Fruit fly (Drosophila melanogaster) whole organism, prepupa: Measurements from ENCODE around the gene Smyd5.
A peak's percentile ranks its signal among the peaks of the same experiment; 100 is the strongest.

Source experiments
- CG10631 ChIP-seq: fragments of 200-800 bp; sonication (Bioruptor generic); optimal IDR thresholded peaks from 2 replicates; lab custom pipeline; 2016; ENCODE audit warnings: missing biosample characterization, missing genetic modification characterization
- CG11294 ChIP-seq: fragments of 200-800 bp; sonication (Bioruptor generic); IDR thresholded peaks from 2 replicates; pipeline ENCODE4 v1.3.6; 2022; ENCODE audit warnings: missing biosample characterization, missing genetic modification characterization
- CG11902 ChIP-seq: fragments of 200-800 bp; sonication (Bioruptor generic); optimal IDR thresholded peaks from 3 replicates; lab custom pipeline; 2016; ENCODE audit warnings: missing biosample characterization, missing genetic modification characterization
- CG3032 ChIP-seq: fragments of 200-800 bp; optimal IDR thresholded peaks from 2 replicates; lab custom pipeline; 2019; ENCODE audit warnings: missing biosample characterization, mild to moderate bottlenecking, missing genetic modification characterization, moderate library complexity
- CG31627 ChIP-seq: fragments of 200-800 bp; sonication (Bioruptor generic); optimal IDR thresholded peaks from 3 replicates; lab custom pipeline; 2016; ENCODE audit warnings: missing biosample characterization, missing genetic modification characterization
- CG34406 ChIP-seq: fragments of 200-800 bp; sonication (Bioruptor generic); optimal IDR thresholded peaks from 3 replicates; lab custom pipeline; 2016; ENCODE audit warnings: missing biosample characterization, missing genetic modification characterization
- CG6163 ChIP-seq: fragments of 200-800 bp; sonication (Bioruptor generic); IDR thresholded peaks from 3 replicates; pipeline ENCODE4 v1.3.6; 2022; ENCODE audit warnings: missing biosample characterization, missing genetic modification characterization
- CG6276 ChIP-seq: fragments of 200-800 bp; sonication (Bioruptor generic); optimal IDR thresholded peaks from 2 replicates; lab custom pipeline; 2017; ENCODE audit warnings: missing biosample characterization, mild to moderate bottlenecking, missing genetic modification characterization
- CG6792 ChIP-seq: fragments of 200-800 bp; sonication (Bioruptor generic); optimal IDR thresholded peaks from 3 replicates; lab custom pipeline; 2016; ENCODE audit warnings: missing biosample characterization, missing genetic modification characterization
- CG6808 ChIP-seq: fragments of 200-800 bp; sonication (Bioruptor generic); optimal IDR thresholded peaks from 3 replicates; lab custom pipeline; 2017; ENCODE audit warnings: missing biosample characterization, missing genetic modification characterization, mild to moderate bottlenecking, moderate library complexity, missing genetic modification reagents
- CG6854 ChIP-seq: fragments of 200-800 bp; sonication (Bioruptor generic); optimal IDR thresholded peaks from 2 replicates; lab custom pipeline; 2017; ENCODE audit warnings: missing biosample characterization, mild to moderate bottlenecking, missing genetic modification characterization
- CG7368 ChIP-seq: fragments of 200-800 bp; sonication (Bioruptor generic); optimal IDR thresholded peaks from 3 replicates; lab custom pipeline; 2016; ENCODE audit warnings: missing biosample characterization, missing genetic modification characterization
- CG8119 ChIP-seq: fragments of 200-800 bp; sonication (Bioruptor generic); IDR thresholded peaks from 3 replicates; pipeline ENCODE4 v1.3.6; 2022; ENCODE audit warnings: missing biosample characterization, missing genetic modification characterization
- CG8319 ChIP-seq: fragments of 200-800 bp; sonication (Bioruptor generic); optimal IDR thresholded peaks from 3 replicates; lab custom pipeline; 2016; ENCODE audit warnings: missing biosample characterization, missing genetic modification characterization
- CG9139 ChIP-seq: fragments of 200-800 bp; sonication (Bioruptor generic); optimal IDR thresholded peaks from 3 replicates; lab custom pipeline; 2017; ENCODE audit warnings: missing biosample characterization, mild to moderate bottlenecking, missing genetic modification characterization
- Eip75B ChIP-seq: fragments of 200-800 bp; sonication (Bioruptor generic); optimal IDR thresholded peaks from 3 replicates; lab custom pipeline; 2016; ENCODE audit warnings: missing biosample characterization, missing genetic modification characterization
- Eip78C ChIP-seq: fragments of 200-800 bp; sonication (Bioruptor generic); peaks from one replicate; lab custom pipeline; 2016; ENCODE audit warnings: missing biosample characterization, missing genetic modification characterization
- Ets21C ChIP-seq: fragments of 200-800 bp; sonication (Bioruptor generic); optimal IDR thresholded peaks from 3 replicates; lab custom pipeline; 2016; ENCODE audit warnings: missing biosample characterization, missing genetic modification characterization
- Ets96B ChIP-seq: fragments of 200-800 bp; optimal IDR thresholded peaks from 2 replicates; lab custom pipeline; 2019; ENCODE audit warnings: missing biosample characterization, mild to moderate bottlenecking, missing genetic modification characterization, moderate library complexity
- Hr4 ChIP-seq: fragments of 200-800 bp; sonication (Bioruptor generic); optimal IDR thresholded peaks from 3 replicates; lab custom pipeline; 2016; ENCODE audit warnings: missing biosample characterization, missing genetic modification characterization
- Lpt ChIP-seq: fragments of 200-800 bp; sonication (Bioruptor generic); optimal IDR thresholded peaks from 3 replicates; lab custom pipeline; 2016; ENCODE audit warnings: missing biosample characterization, missing genetic modification characterization
- OdsH ChIP-seq: fragments of 200-800 bp; sonication (Bioruptor generic); optimal IDR thresholded peaks from 3 replicates; lab custom pipeline; 2016; ENCODE audit warnings: missing biosample characterization, missing genetic modification characterization
- Sox102F ChIP-seq: fragments of 200-800 bp; sonication (Bioruptor generic); optimal IDR thresholded peaks from 2 replicates; lab custom pipeline; 2016; ENCODE audit warnings: missing biosample characterization, mild to moderate bottlenecking, missing genetic modification characterization
- Sox14 ChIP-seq: fragments of 200-800 bp; sonication (Bioruptor generic); optimal IDR thresholded peaks from 3 replicates; lab custom pipeline; 2016; ENCODE audit warnings: missing biosample characterization, missing genetic modification characterization
- achi ChIP-seq: fragments of 200-800 bp; sonication (Bioruptor generic); optimal IDR thresholded peaks from 3 replicates; lab custom pipeline; 2016; ENCODE audit warnings: missing biosample characterization, missing genetic modification characterization
- acj6 ChIP-seq: fragments of 200-800 bp; sonication (Bioruptor generic); optimal IDR thresholded peaks from 3 replicates; lab custom pipeline; 2016; ENCODE audit warnings: missing biosample characterization, missing genetic modification characterization
- dac ChIP-seq: fragments of 200-800 bp; sonication (Bioruptor generic); optimal IDR thresholded peaks from 2 replicates; lab custom pipeline; 2017; ENCODE audit warnings: missing biosample characterization, mild to moderate bottlenecking, missing genetic modification characterization
- eg ChIP-seq: fragments of 200-800 bp; sonication (Bioruptor generic); IDR thresholded peaks from 3 replicates; pipeline ENCODE4 v1.3.6; 2022; ENCODE audit warnings: missing biosample characterization, missing genetic modification characterization
- esn ChIP-seq: fragments of 200-800 bp; sonication (Bioruptor generic); optimal IDR thresholded peaks from 2 replicates; lab custom pipeline; 2016; ENCODE audit warnings: missing biosample characterization, mild to moderate bottlenecking, missing genetic modification characterization, moderate library complexity
- fkh ChIP-seq: fragments of 200-800 bp; sonication (Bioruptor generic); optimal IDR thresholded peaks from 3 replicates; lab custom pipeline; 2017; ENCODE audit warnings: missing biosample characterization, mild to moderate bottlenecking, missing genetic modification characterization, moderate library complexity
- lz ChIP-seq: fragments of 200-800 bp; sonication (Bioruptor generic); optimal IDR thresholded peaks from 3 replicates; lab custom pipeline; 2016; ENCODE audit warnings: missing biosample characterization, missing genetic modification characterization
- net ChIP-seq: fragments of 200-800 bp; sonication (Bioruptor generic); optimal IDR thresholded peaks from 3 replicates; lab custom pipeline; 2016; ENCODE audit warnings: missing biosample characterization, missing genetic modification characterization
- pdm3 ChIP-seq: fragments of 200-800 bp; sonication (Bioruptor generic); optimal IDR thresholded peaks from 3 replicates; lab custom pipeline; 2016; ENCODE audit warnings: missing biosample characterization, missing genetic modification characterization
- salr ChIP-seq, 2 experiments: fragments of 200-800 bp; sonication (Bioruptor generic); optimal IDR thresholded peaks; 3 replicates each; lab custom pipeline; 2016 to 2018; ENCODE audit warnings: missing biosample characterization in 2 of 2, missing genetic modification characterization in 2 of 2, mild to moderate bottlenecking in 1 of 2
- spab ChIP-seq: fragments of 200-800 bp; sonication (Bioruptor generic); optimal IDR thresholded peaks from 2 replicates; lab custom pipeline; 2017; ENCODE audit warnings: missing biosample characterization, mild to moderate bottlenecking, missing genetic modification characterization, missing genetic modification reagents
- svp ChIP-seq: fragments of 200-800 bp; sonication (Bioruptor generic); peaks from one replicate; lab custom pipeline; 2016; ENCODE audit warnings: missing biosample characterization, missing genetic modification characterization
- topi ChIP-seq: fragments of 200-800 bp; sonication (Bioruptor generic); optimal IDR thresholded peaks from 3 replicates; lab custom pipeline; 2016; ENCODE audit warnings: missing biosample characterization, missing genetic modification characterization
- vri ChIP-seq: fragments of 200-800 bp; sonication (Bioruptor generic); optimal IDR thresholded peaks from 3 replicates; lab custom pipeline; 2016; ENCODE audit warnings: missing biosample characterization, mild to moderate bottlenecking, missing genetic modification characterization

Smyd5 gene

dm6 chr3R:21199953-21200368, 18.6 kb downstream of the Smyd5 start (continued):
- TF ChIP-seq Lpt (GFP tag; lab: Kevin White, UChicago) = peak; percentile 35
- peak; percentile 23 for TF ChIP-seq CG8319 (GFP tag; lab: Kevin White, UChicago)
- peak; percentile 44 to 54 for TF ChIP-seq salr (GFP tag; optimal IDR thresholded peaks at IDR 0.05; lab: Kevin White, UChicago)
- peak; percentile 76 for TF ChIP-seq achi (GFP tag; lab: Kevin White, UChicago)
- TF ChIP-seq net (GFP tag; lab: Kevin White, UChicago) = peak; percentile 83
- TF ChIP-seq Eip75B = peak; percentile 82
- TF ChIP-seq CG3032 (tag; lab: Kevin White, UChicago) = peak; percentile 49
- TF ChIP-seq Hr4 (GFP tag; lab: Kevin White, UChicago) = peak; percentile 85
- peak; percentile 78 for TF ChIP-seq acj6 (GFP tag; lab: Kevin White, UChicago)
- peak; percentile 42 for TF ChIP-seq Sox102F (GFP tag; lab: Kevin White, UChicago)
- TF ChIP-seq, all 60 proteins: peak for 52

dm6 chr3R:21199085-21199899, 19.3 kb downstream of the Smyd5 start:
- TF ChIP-seq Sox14 (no peak), Eip78C (GFP tag; lab: Kevin White, UChicago) (peak; percentile 55), Hr4 (GFP tag; lab: Kevin White, UChicago) (peak; percentile 1), fkh (GFP tag; lab: Kevin White, UChicago) (peak; percentile 67), CG10631 (GFP tag; lab: Kevin White, UChicago) (no peak), lz (GFP tag; lab: Kevin White, UChicago) (no peak), svp (peak; percentile 81), vri (peak; percentile 13), eg (GFP tag; lab: Robert Waterston, UW) (peak; percentile 48; the same call in 1 of the 3 replicates), CG6163 (peak; percentile 37; the same call in 1 of the 3 replicates), CG34406 (GFP tag; lab: Kevin White, UChicago) (no peak)
- TF ChIP-seq, all 60 proteins: peak for 7

dm6 chr3R:21198073-21198472, 20.5 kb downstream of the Smyd5 start:
- TF ChIP-seq fkh (GFP tag; lab: Kevin White, UChicago) = peak; percentile 78
- TF ChIP-seq CG9139 (GFP tag; lab: Kevin White, UChicago) = no peak
- no peak for TF ChIP-seq CG6792
- TF ChIP-seq vri = peak; percentile 74

- TF ChIP-seq Eip78C (GFP tag; lab: Kevin White, UChicago) = no peak
- no peak for TF ChIP-seq CG8119 (GFP tag; lab: Robert Waterston, UW)
- TF ChIP-seq CG11902 = no peak
- TF ChIP-seq CG10631 (GFP tag; lab: Kevin White, UChicago) = no peak
- no peak for TF ChIP-seq CG31627 (GFP tag; lab: Kevin White, UChicago)
- peak; percentile 10 for TF ChIP-seq svp
- no peak for TF ChIP-seq Sox102F (GFP tag; lab: Kevin White, UChicago)
- peak; percentile 1 for TF ChIP-seq vri
- TF ChIP-seq CG3032 (tag; lab: Kevin White, UChicago) = no peak
- TF ChIP-seq CG11294 (GFP tag; lab: Robert Waterston, UW) = no peak
- TF ChIP-seq OdsH (GFP tag; lab: Kevin White, UChicago) = no peak
- TF ChIP-seq eg (GFP tag; lab: Robert Waterston, UW) = no peak
- TF ChIP-seq CG6808 (GFP tag; lab: Kevin White, UChicago) = no peak
Measured at dm6 chr3R:21197566-21197965, 21.0 kb downstream of the Smyd5 start.

dm6 chr3R:21195210-21195967, 23.2 kb downstream of the Smyd5 start:
- peak; percentile 22 for TF ChIP-seq CG34406 (GFP tag; lab: Kevin White, UChicago)
- peak; percentile 33 for TF ChIP-seq spab (GFP tag; lab: Kevin White, UChicago)
- no peak for TF ChIP-seq CG7368 (GFP tag; lab: Kevin White, UChicago)
- no peak for TF ChIP-seq CG6854 (GFP tag; lab: Kevin White, UChicago)
- TF ChIP-seq Eip75B = peak; percentile 33
- peak; percentile 34 for TF ChIP-seq CG3032 (tag; lab: Kevin White, UChicago)
- TF ChIP-seq acj6 (GFP tag; lab: Kevin White, UChicago) = peak; percentile 60
- peak; percentile 32 for TF ChIP-seq CG10631 (GFP tag; lab: Kevin White, UChicago)
- peak; percentile 7 for TF ChIP-seq Ets21C (GFP tag; lab: Kevin White, UChicago)
- TF ChIP-seq esn (GFP tag; lab: Kevin White, UChicago) = peak; percentile 54
- peak; percentile 38 for TF ChIP-seq lz (GFP tag; lab: Kevin White, UChicago)
- peak; percentile 85 for TF ChIP-seq Eip78C (GFP tag; lab: Kevin White, UChicago)
- peak; percentile 40 for TF ChIP-seq Sox102F (GFP tag; lab: Kevin White, UChicago)
- peak; percentile 63 for TF ChIP-seq Ets96B
- peak; percentile 58 for TF ChIP-seq OdsH (GFP tag; lab: Kevin White, UChicago)
- peak; percentile 47 for TF ChIP-seq CG6792
- TF ChIP-seq topi = peak; percentile 12
- TF ChIP-seq CG6276 = peak; percentile 20
- TF ChIP-seq pdm3 = peak; percentile 47
- peak; percentile 11 for TF ChIP-seq dac
- TF ChIP-seq Hr4 (GFP tag; lab: Kevin White, UChicago) = peak; percentile 59
